Worm (Caenorhabditis elegans) whole organism, L1 larva: ENCODE results near the gene prdx-2.

Source experiments
- C04F5.9 ChIP-seq: sonication (generic microtip); optimal IDR thresholded peaks from 2 replicates; lab custom pipeline; 2016; ENCODE audit warnings: missing genetic modification characterization, missing compliant biosample characterization
- C16A3.4 ChIP-seq: fragments of 150-350 bp; optimal IDR thresholded peaks from 2 replicates; lab custom pipeline; 2014; ENCODE audit warnings: missing biosample characterization, missing genetic modification characterization
- C34B4.2 ChIP-seq: sonication (generic microtip); optimal IDR thresholded peaks from 2 replicates; lab custom pipeline; 2017; ENCODE audit warnings: mild to moderate bottlenecking, missing genetic modification characterization, missing compliant biosample characterization
- aha-1 ChIP-seq: fragments of 150-350 bp; optimal IDR thresholded peaks from 2 replicates; lab custom pipeline; 2014; ENCODE audit warnings: missing biosample characterization, missing genetic modification characterization
- alr-1 ChIP-seq: fragments of 200-800 bp; sonication (Bioruptor generic); optimal IDR thresholded peaks from 2 replicates; lab custom pipeline; 2018; ENCODE audit warnings: borderline replicate concordance, mild to moderate bottlenecking, missing genetic modification characterization, missing compliant biosample characterization
- aly-2 ChIP-seq: fragments of 150-350 bp; optimal IDR thresholded peaks from 2 replicates; lab custom pipeline; 2014; ENCODE audit warnings: missing biosample characterization, missing genetic modification characterization
- ceh-63 ChIP-seq: fragments of 200-800 bp; sonication (Bioruptor generic); optimal IDR thresholded peaks from 2 replicates; lab custom pipeline; 2018; ENCODE audit warnings: mild to moderate bottlenecking, missing genetic modification characterization, missing compliant biosample characterization
- ceh-8 ChIP-seq: fragments of 200-800 bp; sonication (Bioruptor generic); optimal IDR thresholded peaks from 2 replicates; lab custom pipeline; 2018; ENCODE audit warnings: mild to moderate bottlenecking, missing genetic modification characterization, moderate library complexity, missing compliant biosample characterization
- ceh-88 ChIP-seq: fragments of 200-800 bp; sonication (Bioruptor generic); IDR thresholded peaks from 2 replicates; pipeline ENCODE4 v1.3.6; 2022; ENCODE audit warnings: missing genetic modification characterization, missing compliant biosample characterization
- ceh-90 ChIP-seq: sonication (generic microtip); optimal IDR thresholded peaks from 2 replicates; lab custom pipeline; 2016; ENCODE audit warnings: missing genetic modification characterization, missing compliant biosample characterization
- ces-1 ChIP-seq: fragments of 150-350 bp; optimal IDR thresholded peaks from 2 replicates; lab custom pipeline; 2014; ENCODE audit warnings: missing biosample characterization, missing genetic modification reagents, missing genetic modification characterization
- dpl-1 ChIP-seq, 3 experiments: fragments of 150-350 bp in 2 of 3; sonication (generic microtip) in 1 of 3; optimal IDR thresholded peaks; 2 replicates each; lab custom pipeline; 2014 to 2017; ENCODE audit warnings: missing biosample characterization in 3 of 3, missing genetic modification characterization in 3 of 3, missing genetic modification reagents in 3 of 3
- efl-1 ChIP-seq, 4 experiments: fragments of 150-350 bp; optimal IDR thresholded peaks in 3 of 4; peaks in 1 of 4; 1 replicate in 1 of 4; 2 replicates in 3 of 4; lab custom pipeline; 2014; ENCODE audit warnings: missing biosample characterization in 2 of 4, missing genetic modification characterization in 2 of 4, missing genetic modification reagents in 2 of 4
- egl-13 ChIP-seq: sonication (generic microtip); optimal IDR thresholded peaks from 2 replicates; lab custom pipeline; 2016; ENCODE audit warnings: missing genotype, missing genetic modification reagents, missing genetic modification characterization, missing compliant biosample characterization
- egl-27 ChIP-seq, 2 experiments: fragments of 150-350 bp in 1 of 2; sonication (generic microtip); optimal IDR thresholded peaks; 3 replicates each; lab custom pipeline; 2017 to 2018; ENCODE audit warnings: missing biosample characterization in 2 of 2, missing genetic modification characterization in 2 of 2, missing genetic modification reagents in 2 of 2
- elt-2 ChIP-seq: sonication (generic microtip); optimal IDR thresholded peaks from 2 replicates; lab custom pipeline; 2016; ENCODE audit warnings: missing genetic modification characterization, mild to moderate bottlenecking, inconsistent platforms, missing compliant biosample characterization, missing genetic modification reagents
- ets-5 ChIP-seq: fragments of 200-800 bp; sonication (Bioruptor generic); IDR thresholded peaks from 2 replicates; pipeline ENCODE4 v1.3.6; 2022; ENCODE audit warnings: missing genetic modification characterization, missing compliant biosample characterization
- fkh-8 ChIP-seq: sonication (generic microtip); optimal IDR thresholded peaks from 2 replicates; lab custom pipeline; 2016; ENCODE audit warnings: mild to moderate bottlenecking, missing genetic modification characterization, missing compliant biosample characterization
- fos-1 ChIP-seq: fragments of 150-350 bp; optimal IDR thresholded peaks from 2 replicates; lab custom pipeline; 2014; ENCODE audit warnings: missing biosample characterization, missing genetic modification characterization
- grh-1 ChIP-seq: fragments of 200-800 bp; sonication (Bioruptor generic); IDR thresholded peaks from 2 replicates; pipeline ENCODE4 v1.3.6; 2022; ENCODE audit warnings: missing genetic modification reagents, missing genetic modification characterization, missing compliant biosample characterization
- hlh-4 ChIP-seq: sonication (generic microtip); optimal IDR thresholded peaks from 2 replicates; lab custom pipeline; 2016; ENCODE audit warnings: mild to moderate bottlenecking, missing genetic modification characterization, missing compliant biosample characterization
- isw-1 ChIP-seq: fragments of 200-800 bp; sonication (Bioruptor generic); IDR thresholded peaks from 2 replicates; pipeline ENCODE4 v1.3.6; 2022; ENCODE audit warnings: missing genetic modification characterization, missing compliant biosample characterization
- jun-1 ChIP-seq: fragments of 150-350 bp; optimal IDR thresholded peaks from 2 replicates; lab custom pipeline; 2014; ENCODE audit warnings: missing biosample characterization, missing genetic modification reagents, missing genetic modification characterization
- lin-13 ChIP-seq: fragments of 150-350 bp; optimal IDR thresholded peaks from 2 replicates; lab custom pipeline; 2014; ENCODE audit warnings: missing biosample characterization, missing genetic modification reagents, missing genetic modification characterization
- lin-15B ChIP-seq: fragments of 150-350 bp; sonication (generic microtip); optimal IDR thresholded peaks from 3 replicates; lab custom pipeline; 2014; ENCODE audit warnings: missing biosample characterization, missing genetic modification characterization
- lin-35 ChIP-seq, 2 experiments: fragments of 150-350 bp; optimal IDR thresholded peaks; 2 replicates each; lab custom pipeline; 2014; ENCODE audit warnings: missing biosample characterization in 2 of 2, missing genetic modification characterization in 2 of 2, missing genetic modification reagents in 2 of 2
- lir-3 ChIP-seq: sonication (generic microtip); optimal IDR thresholded peaks from 2 replicates; lab custom pipeline; 2016; ENCODE audit warnings: mild to moderate bottlenecking, missing genetic modification characterization, moderate library complexity, missing compliant biosample characterization; ENCODE audit not compliant: poor library complexity
- lsy-2 ChIP-seq, 2 experiments: fragments of 150-350 bp; optimal IDR thresholded peaks; 2 replicates each; lab custom pipeline; 2014; ENCODE audit warnings: missing biosample characterization in 2 of 2, missing genetic modification characterization in 2 of 2
- mef-2 ChIP-seq: fragments of 150-350 bp; optimal IDR thresholded peaks from 2 replicates; lab custom pipeline; 2014; ENCODE audit warnings: missing biosample characterization, missing genetic modification characterization
- mep-1 ChIP-seq: fragments of 150-350 bp; optimal IDR thresholded peaks from 2 replicates; lab custom pipeline; 2014; ENCODE audit warnings: missing biosample characterization, missing genetic modification characterization
- nhr-12 ChIP-seq: sonication (generic microtip); optimal IDR thresholded peaks from 2 replicates; lab custom pipeline; 2017; ENCODE audit warnings: missing biosample characterization, missing genetic modification characterization
- nhr-20 ChIP-seq: sonication (generic microtip); optimal IDR thresholded peaks from 2 replicates; lab custom pipeline; 2016; ENCODE audit warnings: mild to moderate bottlenecking, missing genetic modification characterization, missing compliant biosample characterization
- nhr-47 ChIP-seq: sonication (generic microtip); optimal IDR thresholded peaks from 2 replicates; lab custom pipeline; 2016; ENCODE audit warnings: mild to moderate bottlenecking, missing genetic modification characterization, moderate library complexity, missing compliant biosample characterization
- nhr-84 ChIP-seq: sonication (generic microtip); optimal IDR thresholded peaks from 2 replicates; lab custom pipeline; 2017; ENCODE audit warnings: missing biosample characterization, missing genetic modification characterization
- nhr-85 ChIP-seq: sonication (generic microtip); peaks from one replicate; lab custom pipeline; 2016; ENCODE audit warnings: missing genetic modification characterization, inconsistent platforms, missing compliant biosample characterization
- pag-3 ChIP-seq: sonication (generic microtip); optimal IDR thresholded peaks from 2 replicates; lab custom pipeline; 2017; ENCODE audit warnings: missing genetic modification characterization, mild to moderate bottlenecking, missing compliant biosample characterization, antibody characterized with exemption, borderline replicate concordance; ENCODE audit not compliant: insufficient read depth
- pax-3 ChIP-seq: fragments of 200-800 bp; sonication (Bioruptor generic); optimal IDR thresholded peaks from 2 replicates; lab custom pipeline; 2018; ENCODE audit warnings: mild to moderate bottlenecking, missing genetic modification characterization, moderate library complexity, missing compliant biosample characterization
- pqm-1 ChIP-seq: sonication (generic microtip); optimal IDR thresholded peaks from 3 replicates; lab custom pipeline; 2017; ENCODE audit warnings: missing biosample characterization, missing genetic modification characterization
- snpc-4 ChIP-seq: fragments of 150-350 bp; optimal IDR thresholded peaks from 2 replicates; lab custom pipeline; 2014; ENCODE audit warnings: missing biosample characterization, missing genetic modification characterization
- snu-23 ChIP-seq: sonication (generic microtip); optimal IDR thresholded peaks from 2 replicates; lab custom pipeline; 2016; ENCODE audit warnings: missing genetic modification characterization, missing compliant biosample characterization
- tbx-2 ChIP-seq: sonication (generic microtip); optimal IDR thresholded peaks from 2 replicates; lab custom pipeline; 2016; ENCODE audit warnings: missing genetic modification characterization, missing compliant biosample characterization
- tlp-1 ChIP-seq: fragments of 150-350 bp; optimal IDR thresholded peaks from 2 replicates; lab custom pipeline; 2014; ENCODE audit warnings: missing biosample characterization, missing genetic modification characterization
- unc-130 ChIP-seq: fragments of 150-350 bp; optimal IDR thresholded peaks from 2 replicates; lab custom pipeline; 2017; ENCODE audit warnings: missing biosample characterization, missing genetic modification characterization, inconsistent platforms
- unc-30 ChIP-seq: sonication (generic microtip); optimal IDR thresholded peaks from 2 replicates; lab custom pipeline; 2017; ENCODE audit warnings: missing biosample characterization, missing genetic modification characterization
- unc-62 ChIP-seq: fragments of 150-350 bp; optimal IDR thresholded peaks from 2 replicates; lab custom pipeline; 2014; ENCODE audit warnings: missing biosample characterization, missing genetic modification reagents, missing genetic modification characterization
- unc-98 ChIP-seq: fragments of 200-800 bp; sonication (Bioruptor generic); IDR thresholded peaks from 2 replicates; pipeline ENCODE4 v1.3.6; 2022; ENCODE audit warnings: missing genetic modification characterization, missing compliant biosample characterization
- vab-15 ChIP-seq: sonication (generic microtip); optimal IDR thresholded peaks from 2 replicates; lab custom pipeline; 2017; ENCODE audit warnings: missing genotype, mild to moderate bottlenecking, missing genetic modification characterization, missing compliant biosample characterization
- xbp-1 ChIP-seq: sonication (generic microtip); optimal IDR thresholded peaks from 2 replicates; lab custom pipeline; 2016; ENCODE audit warnings: missing genetic modification characterization, missing compliant biosample characterization
- zip-4 ChIP-seq: fragments of 200-800 bp; sonication (Bioruptor generic); optimal IDR thresholded peaks from 2 replicates; lab custom pipeline; 2018; ENCODE audit warnings: mild to moderate bottlenecking, missing genetic modification characterization, moderate library complexity, missing compliant biosample characterization
- ztf-11 ChIP-seq, 2 experiments: sonication (generic microtip); optimal IDR thresholded peaks; 2 replicates each; lab custom pipeline; 2016 to 2017; ENCODE audit warnings: missing genetic modification characterization in 2 of 2, missing biosample characterization in 1 of 2, missing compliant biosample characterization in 1 of 2

prdx-2 gene

ce11 chrII:5336660-5337494 is 41.1 kb upstream of the prdx-2 start (continued):
- TF ChIP-seq efl-1 (optimal IDR thresholded peaks at IDR 0.05; lab: Kevin White, UChicago) (peak; percentile 64 to 76), efl-1 (GFP tag; optimal IDR thresholded peaks at IDR 0.05 in 1 of 2; lab: Kevin White, UChicago) (peak; percentile 57 to 84), pqm-1 (tag; lab: Kevin White, UChicago) (no peak), ets-5 (GFP tag; lab: Robert Waterston, UW) (no peak), nhr-47 (tag; lab: Kevin White, UChicago) (peak; percentile 77), pax-3 (tag; lab: Kevin White, UChicago) (peak; percentile 46), unc-98 (no peak), unc-130 (peak; percentile 52), ceh-8 (GFP tag; lab: Kevin White, UChicago) (peak; percentile 18), pag-3 (no peak), dpl-1 (GFP tag; optimal IDR thresholded peaks at IDR 0.05; lab: Kevin White, UChicago) (peak; percentile 25 to 58 (median 53)), lir-3 (tag; lab: Kevin White, UChicago) (peak; percentile 56), C34B4.2 (no peak), alr-1 (tag; lab: Kevin White, UChicago) (no peak), jun-1 (tag; lab: Kevin White, UChicago) (peak; percentile 98), nhr-85 (tag; lab: Kevin White, UChicago) (peak; percentile 94), C16A3.4 (tag; lab: Kevin White, UChicago) (peak; percentile 27), aha-1 (no peak), lsy-2 (tag; optimal IDR thresholded peaks at IDR 0.05; lab: Kevin White, UChicago) (peak; percentile 55 to 79), lin-15B (tag; lab: Kevin White, UChicago) (no peak), ces-1 (GFP tag; lab: Kevin White, UChicago) (no peak), grh-1 (GFP tag; lab: Robert Waterston, UW) (no peak), mep-1 (tag; lab: Kevin White, UChicago) (peak; percentile 80), C04F5.9 (tag; lab: Kevin White, UChicago) (no peak), ceh-90 (tag; lab: Kevin White, UChicago) (peak; percentile 2), lin-13 (GFP tag; lab: Kevin White, UChicago) (no peak), egl-27 (tag; optimal IDR thresholded peaks at IDR 0.05; lab: Kevin White, UChicago) (no peak), egl-13 (tag; lab: Kevin White, UChicago) (peak; percentile 11), zip-4 (GFP tag; lab: Kevin White, UChicago) (no peak), lin-35 (GFP tag; optimal IDR thresholded peaks at IDR 0.05; lab: Kevin White, UChicago) (peak; percentile 71 to 77), aly-2 (no peak), hlh-4 (tag; lab: Kevin White, UChicago) (no peak), isw-1 (GFP tag; lab: Robert Waterston, UW) (0 out of 2 replicates have a peak, but pooled peaks have one; percentile 14), nhr-12 (tag; lab: Kevin White, UChicago) (no peak), nhr-20 (tag; lab: Kevin White, UChicago) (peak; percentile 85), tlp-1 (tag; lab: Kevin White, UChicago) (no peak), nhr-84 (no peak), tbx-2 (tag; lab: Kevin White, UChicago) (peak; percentile 70), vab-15 (no peak), fos-1 (tag; lab: Kevin White, UChicago) (peak; percentile 99), unc-62 (GFP tag; lab: Kevin White, UChicago) (no peak), unc-30 (tag; lab: Kevin White, UChicago) (no peak), ceh-88 (GFP tag; lab: Robert Waterston, UW) (no peak), elt-2 (tag; lab: Kevin White, UChicago) (peak; percentile 72), mef-2 (tag; lab: Kevin White, UChicago) (no peak), xbp-1 (peak; percentile 56), snu-23 (GFP tag; lab: Kevin White, UChicago) (peak; percentile 85), fkh-8 (tag; lab: Kevin White, UChicago) (peak; percentile 81), ztf-11 (tag; optimal IDR thresholded peaks at IDR 0.05; lab: Kevin White, UChicago) (no peak), snpc-4 (tag; lab: Kevin White, UChicago) (no peak), ceh-63 (GFP tag; lab: Kevin White, UChicago) (no peak)
